Fruit fly (Drosophila melanogaster) whole organism: Measurements from ENCODE around the gene CG18048.

ENCODE experiments used
- Dll ChIP-seq: fragments of >200 bp; optimal IDR thresholded peaks from 2 replicates; lab custom pipeline; 2017
- EcR ChIP-seq, 2 experiments: fragments of >200 bp; optimal IDR thresholded peaks; 2 replicates each; lab custom pipeline; 2017; ENCODE audit warnings: missing biosample characterization in 2 of 2, missing genetic modification characterization in 2 of 2, missing genetic modification reagents in 2 of 2
- pan ChIP-seq: fragments of >200 bp; optimal IDR thresholded peaks from 2 replicates; lab custom pipeline; 2017
- psq ChIP-seq: fragments of >200 bp; optimal IDR thresholded peaks from 2 replicates; lab custom pipeline; 2017

dm6 chr3R:6352436-6352835 lies 6.5 kb downstream of the CG18048 start:
- no peak for TF ChIP-seq EcR (GFP tag; optimal IDR thresholded peaks at IDR 0.05; lab: Kevin White, UChicago)
- no peak for TF ChIP-seq Dll (lab: Kevin White, UChicago)
- TF ChIP-seq pan (lab: Kevin White, UChicago): peak; percentile 31
- TF ChIP-seq psq (lab: Kevin White, UChicago): no peak
